Fruit fly (Drosophila melanogaster): ENCODE data around the gene CG14969.
A peak's percentile ranks its signal among the peaks of the same experiment; 100 is the strongest.

CG14969 gene

dm6 chr3L:3306515-3306914, 28.3 kb downstream of the CG14969 start (continued):
- TF ChIP-seq dpn (GFP tag; optimal IDR thresholded peaks at IDR 0.05) (no peak), Drgx (GFP tag; IDR thresholded peaks at IDR 0.05) (no peak), CG6791 (GFP tag; IDR thresholded peaks at IDR 0.05; ENCODE audit: partially characterized antibody) (no peak), Bdp1 (GFP tag; optimal IDR thresholded peaks at IDR 0.05) (no peak), cg (GFP tag; optimal IDR thresholded peaks at IDR 0.05) (no peak)

- TF ChIP-seq CG4707 (GFP tag; optimal IDR thresholded peaks at IDR 0.05): peak; percentile 34
- TF ChIP-seq trem (tag; optimal IDR thresholded peaks at IDR 0.05): no peak
- TF ChIP-seq CG15479 (GFP tag; optimal IDR thresholded peaks at IDR 0.05): no peak
- TF ChIP-seq CG9797 (GFP tag; optimal IDR thresholded peaks at IDR 0.05): no peak
- peak; percentile 35 for TF ChIP-seq Bteb2 (GFP tag; optimal IDR thresholded peaks at IDR 0.05)
- TF ChIP-seq CG15011 (GFP tag; optimal IDR thresholded peaks at IDR 0.05): no peak
- no peak for TF ChIP-seq Hand (GFP tag; optimal IDR thresholded peaks at IDR 0.05)
- peak; percentile 8 for TF ChIP-seq Nf-YB (GFP tag; optimal IDR thresholded peaks at IDR 0.05)
- TF ChIP-seq zfh2 (GFP tag; optimal IDR thresholded peaks at IDR 0.05): no peak
- TF ChIP-seq Rfx (GFP tag; IDR thresholded peaks at IDR 0.05): peak; percentile 21; the same call in 1 of the 2 replicates
- no peak for TF ChIP-seq CG3065 (GFP tag; optimal IDR thresholded peaks at IDR 0.05)
- no peak for TF ChIP-seq CG10654 (GFP tag; optimal IDR thresholded peaks at IDR 0.05)
- no peak for TF ChIP-seq ato (GFP tag; IDR thresholded peaks at IDR 0.05; ENCODE audit: partially characterized antibody)
- TF ChIP-seq CG8359 (GFP tag; optimal IDR thresholded peaks at IDR 0.05; ENCODE audit: borderline replicate concordance): peak; percentile 49
- peak; percentile 68 for TF ChIP-seq Blimp-1 (GFP tag; optimal IDR thresholded peaks at IDR 0.05)
- TF ChIP-seq prd (optimal IDR thresholded peaks at IDR 0.05): no peak
- TF ChIP-seq prd (GFP tag; IDR thresholded peaks at IDR 0.05): no peak
- TF ChIP-seq gsb (GFP tag; IDR thresholded peaks at IDR 0.05): no peak
- TF ChIP-seq Adf1 (GFP tag; IDR thresholded peaks at IDR 0.05): no peak
- TF ChIP-seq CG7786 (GFP tag; optimal IDR thresholded peaks at IDR 0.05): peak; percentile 17
- no peak for TF ChIP-seq CG10147 (GFP tag; optimal IDR thresholded peaks at IDR 0.05)
- TF ChIP-seq CG8388 (GFP tag; optimal IDR thresholded peaks at IDR 0.05): no peak
- TF ChIP-seq CG14667 (GFP tag; IDR thresholded peaks at IDR 0.05): no peak
- TF ChIP-seq CG3407 (GFP tag; optimal IDR thresholded peaks at IDR 0.05): peak; percentile 64
- peak; percentile 25 for TF ChIP-seq grau (tag; optimal IDR thresholded peaks at IDR 0.05)
- TF ChIP-seq hth (optimal IDR thresholded peaks at IDR 0.05): no peak
- TF ChIP-seq CG8765 (GFP tag; IDR thresholded peaks at IDR 0.05): no peak
- TF ChIP-seq CG34376 (GFP tag; optimal IDR thresholded peaks at IDR 0.05): no peak
- peak; percentile 45; the same call in 1 of the 3 replicates for TF ChIP-seq zfh1 (GFP tag; IDR thresholded peaks at IDR 0.05)
- TF ChIP-seq btn (GFP tag; optimal IDR thresholded peaks at IDR 0.05): peak; percentile 21
- no peak for TF ChIP-seq CG6654 (GFP tag; optimal IDR thresholded peaks at IDR 0.05)
- no peak for TF ChIP-seq CG14441 (GFP tag; IDR thresholded peaks at IDR 0.05)
- peak; percentile 60 for TF ChIP-seq CG2678 (tag; optimal IDR thresholded peaks at IDR 0.05)
- no peak for TF ChIP-seq CG7372 (GFP tag; IDR thresholded peaks at IDR 0.05)
- peak; percentile 3 for TF ChIP-seq CG17186 (GFP tag; optimal IDR thresholded peaks at IDR 0.05)
- no peak for TF ChIP-seq scrt (GFP tag; optimal IDR thresholded peaks at IDR 0.05)
- no peak for TF ChIP-seq sima (GFP tag; optimal IDR thresholded peaks at IDR 0.05)
- no peak for TF ChIP-seq sc (optimal IDR thresholded peaks at IDR 0.05)
- peak; percentile 61 for TF ChIP-seq sc (GFP tag; optimal IDR thresholded peaks at IDR 0.05)
- TF ChIP-seq sug (tag; optimal IDR thresholded peaks at IDR 0.05): no peak
- no peak for TF ChIP-seq CG13775 (GFP tag; optimal IDR thresholded peaks at IDR 0.05)
- TF ChIP-seq CG12104 (GFP tag; optimal IDR thresholded peaks at IDR 0.05): peak; percentile 3
- TF ChIP-seq CG11398 (GFP tag; optimal IDR thresholded peaks at IDR 0.05): peak; percentile 35
- TF ChIP-seq CG17568 (GFP tag; optimal IDR thresholded peaks at IDR 0.05): peak; percentile 60
- no peak for TF ChIP-seq CG31224 (GFP tag; IDR thresholded peaks at IDR 0.05)
- TF ChIP-seq gt (GFP tag; IDR thresholded peaks at IDR 0.05): no peak
These were observed 29.3 kb downstream of the CG14969 start for dm6 chr3L:3305430-3305829.
